Worm (Caenorhabditis elegans) whole organism, midembryonic: ENCODE results near the gene nhr-247.

Experiments used
- cog-1 ChIP-seq: sonication (generic microtip); optimal IDR thresholded peaks from 2 replicates; lab custom pipeline; 2016; ENCODE audit warnings: missing genetic modification characterization, missing compliant biosample characterization
- flt-1 ChIP-seq: fragments of 200-800 bp; sonication (Bioruptor generic); IDR thresholded peaks from 2 replicates; pipeline ENCODE4 v1.3.6; 2022; ENCODE audit warnings: missing genetic modification characterization, missing compliant biosample characterization
- ztf-23 ChIP-seq: fragments of 200-800 bp; sonication (Bioruptor generic); IDR thresholded peaks from 2 replicates; pipeline ENCODE4 v1.3.6; 2022; ENCODE audit warnings: missing genetic modification reagents, missing genetic modification characterization, missing compliant biosample characterization
- ztf-29 ChIP-seq: fragments of 200-800 bp; sonication (Bioruptor generic); IDR thresholded peaks from 2 replicates; pipeline ENCODE4 v1.3.6; 2022; ENCODE audit warnings: missing genetic modification reagents, missing genetic modification characterization, missing compliant biosample characterization

DNA sequence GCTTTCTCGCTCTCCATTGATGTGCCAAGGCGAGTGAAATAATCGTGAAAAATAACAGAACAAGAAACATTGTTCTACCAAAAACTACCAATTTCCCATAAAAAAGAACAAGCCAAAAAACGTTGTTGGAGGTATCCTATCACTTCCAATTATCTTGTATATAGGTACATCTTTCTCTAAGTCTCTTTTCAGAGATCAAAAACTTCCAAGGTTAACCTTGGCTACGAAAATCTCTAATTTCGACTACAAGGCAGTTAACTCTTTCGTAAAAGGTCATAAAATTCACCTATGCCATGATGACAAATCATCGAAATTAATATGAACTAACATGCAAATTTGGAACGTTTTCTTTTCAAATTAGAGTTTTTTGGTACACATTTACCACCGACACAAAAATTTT lies 34.9 kb upstream of the nhr-247 start, which contains the start of gene cyp-34A1:
- TF ChIP-seq ztf-23 (no peak), ztf-29 (GFP tag; lab: Robert Waterston, UW) (no peak), cog-1 (no peak), flt-1 (GFP tag; lab: Robert Waterston, UW) (no peak)
